Worm (Caenorhabditis elegans) whole organism, early embryonic: Measurements from ENCODE around the gene flp-23.

ENCODE experiments used
- ama-1 ChIP-seq: fragments of 150-350 bp; optimal IDR thresholded peaks from 2 replicates; lab custom pipeline; 2014
- ets-7 ChIP-seq: sonication (generic microtip); optimal IDR thresholded peaks from 2 replicates; lab custom pipeline; 2016; ENCODE audit warnings: missing genotype, missing genetic modification characterization, missing compliant biosample characterization
- flt-1 ChIP-seq: fragments of 200-800 bp; sonication (Bioruptor generic); IDR thresholded peaks from 2 replicates; pipeline ENCODE4 v1.3.6; 2022; ENCODE audit warnings: missing genetic modification characterization, missing compliant biosample characterization
- hmbx-1 ChIP-seq: sonication (generic microtip); optimal IDR thresholded peaks from 2 replicates; lab custom pipeline; 2016; ENCODE audit warnings: mild to moderate bottlenecking, missing genetic modification characterization, missing compliant biosample characterization
- hmg-4 ChIP-seq: fragments of 200-800 bp; sonication (Bioruptor generic); optimal IDR thresholded peaks from 2 replicates; lab custom pipeline; 2018; ENCODE audit warnings: mild to moderate bottlenecking, missing genetic modification characterization, missing compliant biosample characterization
- hnd-1 ChIP-seq: sonication (generic microtip); optimal IDR thresholded peaks from 2 replicates; lab custom pipeline; 2016; ENCODE audit warnings: missing genetic modification characterization, missing compliant biosample characterization
- pes-1 ChIP-seq: fragments of 200-800 bp; sonication (Bioruptor generic); IDR thresholded peaks from 2 replicates; pipeline ENCODE4 v1.3.6; 2022; ENCODE audit warnings: missing genetic modification reagents, missing genetic modification characterization, missing compliant biosample characterization
- scrt-1 ChIP-seq: fragments of 200-800 bp; sonication (Bioruptor generic); IDR thresholded peaks from 2 replicates; pipeline ENCODE4 v1.3.6; 2022; ENCODE audit warnings: missing genetic modification characterization, missing compliant biosample characterization
- sea-1 ChIP-seq: fragments of 200-800 bp; sonication (Bioruptor generic); conservative IDR thresholded peaks from 2 replicates; pipeline ENCODE4 v1.3.6; 2022; ENCODE audit warnings: missing genetic modification characterization, missing compliant biosample characterization
- tbx-11 ChIP-seq: fragments of 200-800 bp; sonication (Bioruptor generic); IDR thresholded peaks from 2 replicates; pipeline ENCODE4 v1.3.6; 2022; ENCODE audit warnings: missing genetic modification characterization, missing compliant biosample characterization
- tbx-37 ChIP-seq: fragments of 200-800 bp; sonication (Bioruptor generic); conservative IDR thresholded peaks from 2 replicates; pipeline ENCODE4 v1.3.6; 2022; ENCODE audit warnings: missing genetic modification reagents, missing genetic modification characterization, missing compliant biosample characterization
- tra-4 ChIP-seq: sonication (generic microtip); optimal IDR thresholded peaks from 2 replicates; lab custom pipeline; 2017; ENCODE audit warnings: missing genetic modification characterization, missing compliant biosample characterization

DNA sequence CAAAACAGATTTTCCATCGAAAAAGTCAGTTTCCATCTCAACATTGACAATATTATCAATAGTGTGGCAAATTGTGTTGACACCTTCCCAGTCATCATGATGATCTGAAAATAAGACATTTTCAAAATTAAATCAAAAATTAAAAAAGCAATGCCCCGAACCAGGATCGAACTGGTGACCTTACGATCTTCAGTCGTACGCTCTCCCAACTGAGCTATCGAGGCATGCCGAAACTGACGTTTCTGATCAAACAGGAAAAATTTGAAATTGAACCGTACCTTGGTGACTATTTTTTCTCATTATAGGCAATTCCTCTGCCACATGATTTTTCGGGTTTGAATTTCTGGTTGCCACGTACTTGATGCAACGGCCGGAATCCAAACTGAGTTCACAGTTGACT lies 2.9 kb downstream of the flp-23 start:
- TF ChIP-seq flt-1 (GFP tag; lab: Robert Waterston, UW) (no peak), tbx-11 (GFP tag; lab: Robert Waterston, UW) (no peak), ama-1 (no peak), ets-7 (no peak), sea-1 (GFP tag; lab: Robert Waterston, UW) (no peak), pes-1 (GFP tag; lab: Robert Waterston, UW) (no peak), tbx-37 (GFP tag; lab: Robert Waterston, UW) (no peak), hmbx-1 (tag; lab: Kevin White, UChicago) (no peak), tra-4 (no peak), scrt-1 (GFP tag; lab: Robert Waterston, UW) (no peak), hmg-4 (no peak), hnd-1 (tag; lab: Kevin White, UChicago) (no peak)
